Worm (Caenorhabditis elegans) whole organism, early embryonic: Measurements from ENCODE around the gene phg-1.

Experiments
- F13C5.2 ChIP-seq: sonication (generic microtip); optimal IDR thresholded peaks from 2 replicates; lab custom pipeline; 2017; ENCODE audit warnings: mild to moderate bottlenecking, missing genetic modification characterization, inconsistent platforms, missing compliant biosample characterization
- ama-1 ChIP-seq: fragments of 150-350 bp; optimal IDR thresholded peaks from 2 replicates; lab custom pipeline; 2014
- ceh-36 ChIP-seq: sonication (generic microtip); optimal IDR thresholded peaks from 2 replicates; lab custom pipeline; 2016; ENCODE audit warnings: missing genetic modification characterization, inconsistent platforms, missing compliant biosample characterization
- flt-1 ChIP-seq: fragments of 200-800 bp; sonication (Bioruptor generic); IDR thresholded peaks from 2 replicates; pipeline ENCODE4 v1.3.6; 2022; ENCODE audit warnings: missing genetic modification characterization, missing compliant biosample characterization
- hmbx-1 ChIP-seq: sonication (generic microtip); optimal IDR thresholded peaks from 2 replicates; lab custom pipeline; 2016; ENCODE audit warnings: mild to moderate bottlenecking, missing genetic modification characterization, missing compliant biosample characterization
- hmg-4 ChIP-seq: fragments of 200-800 bp; sonication (Bioruptor generic); optimal IDR thresholded peaks from 2 replicates; lab custom pipeline; 2018; ENCODE audit warnings: mild to moderate bottlenecking, missing genetic modification characterization, missing compliant biosample characterization
- hnd-1 ChIP-seq: sonication (generic microtip); optimal IDR thresholded peaks from 2 replicates; lab custom pipeline; 2016; ENCODE audit warnings: missing genetic modification characterization, missing compliant biosample characterization
- tbx-11 ChIP-seq: fragments of 200-800 bp; sonication (Bioruptor generic); IDR thresholded peaks from 2 replicates; pipeline ENCODE4 v1.3.6; 2022; ENCODE audit warnings: missing genetic modification characterization, missing compliant biosample characterization
- tra-4 ChIP-seq: sonication (generic microtip); optimal IDR thresholded peaks from 2 replicates; lab custom pipeline; 2017; ENCODE audit warnings: missing genetic modification characterization, missing compliant biosample characterization

ce11 chrII:10094190-10094923 is 43.1 kb upstream of the phg-1 start, which contains the start of gene lact-2:
- TF ChIP-seq tra-4 (tag; lab: Kevin White, UChicago) (no peak), F13C5.2 (no peak), ama-1 (lab: Kevin White, UChicago) (no peak), hnd-1 (tag; lab: Kevin White, UChicago) (no peak), flt-1 (GFP tag; lab: Robert Waterston, UW) (no peak), tbx-11 (GFP tag; lab: Robert Waterston, UW) (no peak), hmbx-1 (tag; lab: Kevin White, UChicago) (no peak), hmg-4 (GFP tag; lab: Kevin White, UChicago) (no peak), ceh-36 (tag; lab: Kevin White, UChicago) (no peak)
